Worm (Caenorhabditis elegans): ENCODE results near the gene C54E10.11.

The C54E10.11 gene

DNA sequence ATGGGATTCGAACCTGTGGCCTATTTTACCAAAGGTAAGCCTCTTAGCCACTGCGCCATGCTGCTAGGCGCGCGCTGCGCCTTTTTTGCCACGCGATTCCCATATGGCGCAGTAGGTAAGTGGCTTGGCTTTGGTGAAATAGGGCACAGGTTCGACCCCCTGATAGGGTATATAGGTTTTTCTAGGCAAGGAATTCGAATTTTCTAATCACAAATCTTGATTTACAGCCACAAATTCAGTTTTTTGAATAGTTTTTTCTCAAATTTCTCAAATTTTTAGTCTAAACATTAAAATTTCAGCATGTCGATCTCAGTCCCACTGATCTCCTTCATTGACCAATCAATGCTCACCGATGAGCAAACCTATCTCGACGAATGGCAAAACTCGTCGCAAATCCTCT lies 8.7 kb upstream of the C54E10.11 start, which contains the start of gene C54E10.3:
Gene C54E10.3, plus strand, starts transcription at position 301 of the 400 bp plus-strand sequence.
- TF ChIP-seq nhr-237 (tag; optimal IDR thresholded peaks at IDR 0.05) (no peak), ceh-44 (GFP tag; IDR thresholded peaks at IDR 0.05) (no peak), mdl-1 (tag; optimal IDR thresholded peaks at IDR 0.05) (no peak), nhr-41 (GFP tag; IDR thresholded peaks at IDR 0.05) (no peak), daf-19 (GFP tag; conservative IDR thresholded peaks at IDR 0.05) (no peak), lsy-2 (tag; optimal IDR thresholded peaks at IDR 0.05) (no peak), ztf-7 (tag; optimal IDR thresholded peaks at IDR 0.05) (no peak), dmd-6 (GFP tag; IDR thresholded peaks at IDR 0.05) (no peak), R02D3.7 (tag; optimal IDR thresholded peaks at IDR 0.05) (no peak), lin-15B (tag; optimal IDR thresholded peaks at IDR 0.05) (no peak)

DNA sequence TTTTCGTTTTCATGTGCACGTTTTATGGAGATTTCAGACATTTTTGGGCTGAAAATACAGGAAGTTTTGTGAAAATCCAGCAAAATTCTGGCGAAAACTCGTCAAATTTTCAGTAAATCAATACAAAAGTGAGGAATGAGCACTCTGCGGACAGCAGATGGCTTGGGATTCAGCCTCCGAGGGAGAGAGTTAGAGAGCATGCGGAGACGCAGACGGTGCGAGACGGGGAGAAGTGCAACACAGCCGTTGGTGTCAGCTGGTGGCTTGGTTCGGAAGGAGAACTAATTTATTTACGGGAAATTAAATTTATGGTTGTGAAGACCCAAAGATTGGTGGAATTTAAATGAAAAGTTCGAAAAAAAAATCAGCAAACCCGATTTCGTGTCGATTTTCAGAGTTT lies 6.6 kb upstream of the C54E10.11 start, which contains the start of gene C54E10.6:
Gene C54E10.6, minus strand, starts transcription at position 109 of the 400 bp plus-strand sequence.
- TF ChIP-seq ZK546.5 (tag; optimal IDR thresholded peaks at IDR 0.05) (no peak), zfp-3 (GFP tag; conservative IDR thresholded peaks at IDR 0.05) (no peak), hlh-30 (tag; optimal IDR thresholded peaks at IDR 0.05; ENCODE audit: insufficient read depth) (peak; percentile 18), ces-1 (GFP tag; optimal IDR thresholded peaks at IDR 0.05) (peak; percentile 16), hmg-1.1 (GFP tag; IDR thresholded peaks at IDR 0.05) (peak; percentile 57; the same call in 1 of the 2 replicates), hlh-11 (tag; optimal IDR thresholded peaks at IDR 0.05) (peak; percentile 4)

DNA sequence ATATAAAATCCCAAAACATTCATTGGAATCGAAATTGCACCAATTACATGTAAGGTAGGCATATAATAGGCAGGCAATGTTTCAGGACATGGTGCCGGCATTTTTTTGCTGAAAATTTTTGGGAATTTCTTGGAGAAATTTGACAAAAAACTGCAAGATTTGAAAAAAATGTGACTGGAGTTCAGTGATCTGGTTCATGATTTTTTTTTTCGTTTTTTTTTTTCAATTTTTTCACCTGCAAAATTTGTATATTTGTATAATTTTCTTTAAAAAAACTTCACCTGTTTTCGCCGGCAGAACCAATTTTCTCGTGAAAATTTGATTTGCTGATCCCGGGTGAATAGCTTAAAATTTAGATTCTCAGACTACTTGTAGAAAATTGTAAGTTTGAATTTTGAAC lies 4.4 kb upstream of the C54E10.11 start, which contains the start of gene sri-10:
Gene sri-10, minus strand, starts transcription at position 101 of the 400 bp plus-strand sequence.
- no peak for TF ChIP-seq ceh-28 (tag; optimal IDR thresholded peaks at IDR 0.05)
- no peak for TF ChIP-seq ceh-20 (GFP tag; IDR thresholded peaks at IDR 0.05)
- no peak for TF ChIP-seq ceh-82 (tag; optimal IDR thresholded peaks at IDR 0.05)
- TF ChIP-seq ztf-7 (tag; optimal IDR thresholded peaks at IDR 0.05), result no peak
- TF ChIP-seq R02D3.7 (tag; optimal IDR thresholded peaks at IDR 0.05), result no peak
- TF ChIP-seq spr-1 (tag; optimal IDR thresholded peaks at IDR 0.05), result no peak
- TF ChIP-seq spr-3 (GFP tag; optimal IDR thresholded peaks at IDR 0.05), result no peak
- TF ChIP-seq unc-130 (GFP tag; optimal IDR thresholded peaks at IDR 0.05), result no peak
- TF ChIP-seq zip-2 (tag; optimal IDR thresholded peaks at IDR 0.05), result no peak
- no peak for TF ChIP-seq Y48G9A.11 (GFP tag; IDR thresholded peaks at IDR 0.05)
- TF ChIP-seq nhr-77 (tag; optimal IDR thresholded peaks at IDR 0.05), result no peak
- no peak for TF ChIP-seq T20F7.1 (GFP tag; optimal IDR thresholded peaks at IDR 0.05)

DNA sequence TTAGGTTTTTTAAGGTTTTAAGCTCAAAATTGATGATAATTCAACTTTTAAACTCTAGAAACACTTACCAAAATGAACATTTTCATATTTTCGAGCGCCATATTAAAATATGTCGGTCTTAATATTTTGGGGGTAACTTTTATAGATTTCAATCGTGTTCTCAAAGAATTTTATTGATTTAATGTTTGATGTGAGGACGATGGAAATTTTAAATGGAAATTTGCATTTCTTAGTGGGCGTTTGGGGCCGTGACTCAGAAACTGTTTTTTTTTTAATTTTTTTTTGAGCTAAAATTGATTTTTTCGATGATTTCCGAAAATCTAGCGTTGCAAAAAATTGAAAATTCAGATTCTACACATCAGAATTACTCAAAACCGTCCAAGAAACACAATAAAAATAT lies 1.3 kb upstream of the C54E10.11 start, which contains the start of gene C54E10.10:
Gene C54E10.10, minus strand, starts transcription at position 101 of the 400 bp plus-strand sequence.
- TF ChIP-seq cey-2 (tag; optimal IDR thresholded peaks at IDR 0.05; ENCODE audit: borderline replicate concordance, insufficient read depth) (no peak), nhr-25 (tag; optimal IDR thresholded peaks at IDR 0.05; ENCODE audit: borderline replicate concordance, insufficient read depth) (no peak), snpc-4 (tag; optimal IDR thresholded peaks at IDR 0.05) (no peak), lin-1 (GFP tag; IDR thresholded peaks at IDR 0.05) (no peak), mxl-3 (GFP tag; optimal IDR thresholded peaks at IDR 0.05) (no peak), ces-1 (GFP tag; optimal IDR thresholded peaks at IDR 0.05) (no peak), F44E2.7 (GFP tag; IDR thresholded peaks at IDR 0.05) (no peak), nhr-6 (tag; optimal IDR thresholded peaks at IDR 0.05) (no peak), nhr-28 (tag; optimal IDR thresholded peaks at IDR 0.05) (no peak), ceh-44 (GFP tag; IDR thresholded peaks at IDR 0.05) (no peak), rbr-2 (tag; optimal IDR thresholded peaks at IDR 0.05) (no peak), dpl-1 (GFP tag; optimal IDR thresholded peaks at IDR 0.05) (no peak), saeg-2 (GFP tag; IDR thresholded peaks at IDR 0.05) (no peak), snpc-1.2 (GFP tag; IDR thresholded peaks at IDR 0.05) (no peak), sdz-12 (GFP tag; optimal IDR thresholded peaks at IDR 0.05) (no peak), F10B5.3 (tag; optimal IDR thresholded peaks at IDR 0.05) (no peak)
